Fruit fly (Drosophila melanogaster) whole organism, embryonic: Measurements from ENCODE around the gene CG9184.

ENCODE experiments used
- Abd-B ChIP-seq: fragments of 200-800 bp; sonication (Bioruptor generic); optimal IDR thresholded peaks from 2 replicates; lab custom pipeline; 2018; ENCODE audit warnings: missing biosample characterization, mild to moderate bottlenecking, missing genetic modification characterization, moderate library complexity
- Ada2b ChIP-seq: fragments of 200-800 bp; sonication (Bioruptor generic); IDR thresholded peaks from 2 replicates; pipeline ENCODE4 v1.3.6; 2022; ENCODE audit warnings: missing biosample characterization, missing genetic modification characterization
- B-H1 ChIP-seq: fragments of 200-800 bp; sonication (Bioruptor generic); IDR thresholded peaks from 3 replicates; pipeline ENCODE4 v1.3.6; 2022; ENCODE audit warnings: missing biosample characterization, missing genetic modification characterization
- Blimp-1 ChIP-seq: fragments of 200-800 bp; sonication (Bioruptor generic); optimal IDR thresholded peaks from 3 replicates; lab custom pipeline; 2018; ENCODE audit warnings: missing biosample characterization, missing genetic modification characterization, mild to moderate bottlenecking, moderate library complexity, missing genetic modification reagents
- CG10209 ChIP-seq: fragments of 200-800 bp; sonication (Bioruptor generic); optimal IDR thresholded peaks from 3 replicates; lab custom pipeline; 2017; ENCODE audit warnings: missing biosample characterization, mild to moderate bottlenecking, missing genetic modification characterization, missing genetic modification reagents
- CG10267 ChIP-seq: fragments of 200-800 bp; sonication (Bioruptor generic); optimal IDR thresholded peaks from 2 replicates; lab custom pipeline; 2018; ENCODE audit warnings: missing biosample characterization, mild to moderate bottlenecking, missing genetic modification characterization, moderate library complexity
- CG10274 ChIP-seq: fragments of 200-800 bp; sonication (Bioruptor generic); optimal IDR thresholded peaks from 3 replicates; lab custom pipeline; 2017; ENCODE audit warnings: missing biosample characterization, mild to moderate bottlenecking, missing genetic modification characterization
- CG10979 ChIP-seq: fragments of 200-800 bp; sonication (Bioruptor generic); optimal IDR thresholded peaks from 2 replicates; lab custom pipeline; 2018; ENCODE audit warnings: missing biosample characterization, mild to moderate bottlenecking, missing genetic modification characterization, moderate library complexity
- CG12391 ChIP-seq: fragments of 200-800 bp; sonication (Bioruptor generic); optimal IDR thresholded peaks from 3 replicates; lab custom pipeline; 2018; ENCODE audit warnings: missing biosample characterization, mild to moderate bottlenecking, missing genetic modification characterization, moderate library complexity
- CG13424 ChIP-seq: fragments of 200-800 bp; sonication (Bioruptor generic); optimal IDR thresholded peaks from 2 replicates; lab custom pipeline; 2019; ENCODE audit warnings: missing biosample characterization, mild to moderate bottlenecking, missing genetic modification characterization, moderate library complexity
- CG14860 ChIP-seq: fragments of 200-800 bp; sonication (Bioruptor generic); IDR thresholded peaks from 3 replicates; pipeline ENCODE4 v1.3.6; 2022; ENCODE audit warnings: missing biosample characterization, missing genetic modification characterization; ENCODE audit not compliant: partially characterized antibody
- CG1792 ChIP-seq: fragments of 200-800 bp; sonication (Bioruptor generic); optimal IDR thresholded peaks from 2 replicates; lab custom pipeline; 2016; ENCODE audit warnings: missing biosample characterization, missing genetic modification characterization
- CG18764 ChIP-seq: fragments of 200-800 bp; sonication (Bioruptor generic); optimal IDR thresholded peaks from 3 replicates; lab custom pipeline; 2016; ENCODE audit warnings: missing biosample characterization, missing genetic modification characterization
- CG31224 ChIP-seq: fragments of 200-800 bp; sonication (Bioruptor generic); IDR thresholded peaks from 2 replicates; pipeline ENCODE4 v1.3.6; 2022; ENCODE audit warnings: missing biosample characterization, missing genetic modification characterization
- CG42726 ChIP-seq: fragments of 200-800 bp; sonication (Bioruptor generic); IDR thresholded peaks from 2 replicates; pipeline ENCODE4 v1.3.6; 2022; ENCODE audit warnings: missing biosample characterization, missing genetic modification characterization; ENCODE audit not compliant: partially characterized antibody
- CG4282 ChIP-seq: fragments of 200-800 bp; sonication (Bioruptor generic); optimal IDR thresholded peaks from 2 replicates; lab custom pipeline; 2016; ENCODE audit warnings: missing biosample characterization, missing genetic modification characterization
- CG4820 ChIP-seq: fragments of 200-800 bp; sonication (Bioruptor generic); optimal IDR thresholded peaks from 3 replicates; lab custom pipeline; 2016; ENCODE audit warnings: missing biosample characterization, missing genetic modification characterization
- CG7987 ChIP-seq: fragments of 200-800 bp; sonication (Bioruptor generic); optimal IDR thresholded peaks from 2 replicates; lab custom pipeline; 2018; ENCODE audit warnings: missing biosample characterization, mild to moderate bottlenecking, missing genetic modification characterization, moderate library complexity
- CG9727 ChIP-seq: fragments of 200-800 bp; sonication (Bioruptor generic); optimal IDR thresholded peaks from 3 replicates; lab custom pipeline; 2017; ENCODE audit warnings: missing biosample characterization, mild to moderate bottlenecking, missing genetic modification characterization
- CG9797 ChIP-seq: fragments of 200-800 bp; sonication (Bioruptor generic); optimal IDR thresholded peaks from 3 replicates; lab custom pipeline; 2018; ENCODE audit warnings: missing biosample characterization, mild to moderate bottlenecking, missing genetic modification characterization
- E2f1 ChIP-seq: fragments of 200-800 bp; sonication (Bioruptor generic); IDR thresholded peaks from 2 replicates; pipeline ENCODE4 v1.3.6; 2022; ENCODE audit warnings: missing biosample characterization, missing genetic modification characterization
- H15 ChIP-seq: fragments of 200-800 bp; sonication (Bioruptor generic); IDR thresholded peaks from 3 replicates; pipeline ENCODE4 v1.3.6; 2022; ENCODE audit warnings: missing biosample characterization, missing genetic modification characterization
- Hr3 ChIP-seq: fragments of 200-800 bp; sonication (Bioruptor generic); optimal IDR thresholded peaks from 3 replicates; lab custom pipeline; 2016; ENCODE audit warnings: missing biosample characterization, missing genetic modification characterization
- MESR4 ChIP-seq: fragments of 200-800 bp; sonication (Bioruptor generic); optimal IDR thresholded peaks from 2 replicates; lab custom pipeline; 2018; ENCODE audit warnings: missing biosample characterization, mild to moderate bottlenecking, missing genetic modification characterization, moderate library complexity
- Mad ChIP-seq: fragments of 200-800 bp; sonication (Bioruptor generic); optimal IDR thresholded peaks from 2 replicates; lab custom pipeline; 2016; ENCODE audit warnings: missing biosample characterization, missing genetic modification characterization
- Mes4 ChIP-seq: fragments of 200-800 bp; sonication (Bioruptor generic); optimal IDR thresholded peaks from 2 replicates; lab custom pipeline; 2016; ENCODE audit warnings: missing biosample characterization, missing genetic modification characterization
- NK7.1 ChIP-seq: fragments of 200-800 bp; sonication (Bioruptor generic); optimal IDR thresholded peaks from 3 replicates; lab custom pipeline; 2016; ENCODE audit warnings: missing biosample characterization, missing genetic modification characterization
- Nf-YA ChIP-seq: fragments of 200-800 bp; sonication (Bioruptor generic); IDR thresholded peaks from 2 replicates; pipeline ENCODE4 v1.3.6; 2022; ENCODE audit warnings: missing biosample characterization, missing genetic modification characterization
- Ptx1 ChIP-seq: fragments of 200-800 bp; sonication (Bioruptor generic); IDR thresholded peaks from 2 replicates; pipeline ENCODE4 v1.3.6; 2022; ENCODE audit warnings: missing biosample characterization, missing genetic modification characterization
- Xbp1 ChIP-seq: fragments of 200-800 bp; sonication (Bioruptor generic); optimal IDR thresholded peaks from 3 replicates; lab custom pipeline; 2016; ENCODE audit warnings: missing biosample characterization, mild to moderate bottlenecking, missing genetic modification characterization
- ab ChIP-seq: fragments of 200-800 bp; sonication (Bioruptor generic); optimal IDR thresholded peaks from 2 replicates; lab custom pipeline; 2016; ENCODE audit warnings: missing biosample characterization, missing genetic modification characterization
- dm ChIP-seq: fragments of 200-800 bp; sonication (Bioruptor generic); optimal IDR thresholded peaks from 3 replicates; lab custom pipeline; 2016; ENCODE audit warnings: missing biosample characterization, missing genetic modification characterization
- ems ChIP-seq: fragments of 200-800 bp; sonication (Bioruptor generic); optimal IDR thresholded peaks from 3 replicates; lab custom pipeline; 2016; ENCODE audit warnings: missing biosample characterization, missing genetic modification characterization
- eyg ChIP-seq: fragments of 200-800 bp; sonication (Bioruptor generic); optimal IDR thresholded peaks from 3 replicates; lab custom pipeline; 2016; ENCODE audit warnings: missing biosample characterization, missing genetic modification characterization
- fd96Cb ChIP-seq: fragments of 200-800 bp; sonication (Bioruptor generic); optimal IDR thresholded peaks from 2 replicates; lab custom pipeline; 2018; ENCODE audit warnings: missing biosample characterization, mild to moderate bottlenecking, missing genetic modification characterization, moderate library complexity
- fru ChIP-seq: fragments of >200 bp; optimal IDR thresholded peaks from 2 replicates; lab custom pipeline; 2017
- grn ChIP-seq: fragments of 200-800 bp; sonication (Bioruptor generic); optimal IDR thresholded peaks from 3 replicates; lab custom pipeline; 2017; ENCODE audit warnings: missing biosample characterization, missing genetic modification characterization
- insv ChIP-seq, 2 experiments: fragments of 200-800 bp; sonication (Bioruptor generic); optimal IDR thresholded peaks; 3 replicates each; lab custom pipeline; 2016 to 2018; ENCODE audit warnings: missing biosample characterization in 2 of 2, missing genetic modification characterization in 2 of 2
- klu ChIP-seq: fragments of 200-800 bp; sonication (Bioruptor generic); IDR thresholded peaks from 2 replicates; pipeline ENCODE4 v1.3.6; 2022; ENCODE audit warnings: missing biosample characterization, missing genetic modification characterization
- lilli ChIP-seq: fragments of 200-800 bp; sonication (Bioruptor generic); optimal IDR thresholded peaks from 3 replicates; lab custom pipeline; 2016; ENCODE audit warnings: missing biosample characterization, missing genetic modification characterization
- nerfin-2 ChIP-seq: fragments of 200-800 bp; sonication (Bioruptor generic); IDR thresholded peaks from 2 replicates; pipeline ENCODE4 v1.3.6; 2022; ENCODE audit warnings: missing biosample characterization, missing genetic modification characterization; ENCODE audit not compliant: partially characterized antibody
- nmo ChIP-seq: fragments of 200-800 bp; sonication (Bioruptor generic); optimal IDR thresholded peaks from 2 replicates; lab custom pipeline; 2018; ENCODE audit warnings: missing biosample characterization, mild to moderate bottlenecking, missing genetic modification characterization, moderate library complexity
- peb ChIP-seq: fragments of 200-800 bp; sonication (Bioruptor generic); IDR thresholded peaks from 2 replicates; pipeline ENCODE4 v1.3.6; 2022; ENCODE audit warnings: missing biosample characterization, missing genetic modification characterization
- prd ChIP-seq, 3 experiments: fragments of >200 bp in 2 of 3; fragments of 200-800 bp in 1 of 3; sonication (Bioruptor generic) in 1 of 3; optimal IDR thresholded peaks in 2 of 3; IDR thresholded peaks in 1 of 3; 2 replicates in 2 of 3; 3 replicates in 1 of 3; pipeline versions ENCODE4 v1.3.6 to Lab custom; 2017 to 2022; ENCODE audit warnings: missing biosample characterization in 1 of 3, missing genetic modification characterization in 1 of 3
- pros ChIP-seq: fragments of 200-800 bp; sonication (Bioruptor generic); optimal IDR thresholded peaks from 3 replicates; lab custom pipeline; 2019; ENCODE audit warnings: missing biosample characterization, mild to moderate bottlenecking, missing genetic modification characterization, moderate library complexity
- psq ChIP-seq: fragments of 200-800 bp; sonication (Bioruptor generic); optimal IDR thresholded peaks from 2 replicates; lab custom pipeline; 2017; ENCODE audit warnings: missing biosample characterization, missing genetic modification characterization
- slbo ChIP-seq: fragments of 200-800 bp; sonication (Bioruptor generic); IDR thresholded peaks from 2 replicates; pipeline ENCODE4 v1.3.6; 2022; ENCODE audit warnings: missing biosample characterization, missing genetic modification characterization
- sna ChIP-seq: fragments of 200-800 bp; sonication (Bioruptor generic); IDR thresholded peaks from 2 replicates; pipeline ENCODE4 v1.3.6; 2022; ENCODE audit warnings: missing biosample characterization, missing genetic modification characterization; ENCODE audit not compliant: partially characterized antibody
- unc-4 ChIP-seq: fragments of 200-800 bp; sonication (Bioruptor generic); IDR thresholded peaks from 2 replicates; pipeline ENCODE4 v1.3.6; 2022; ENCODE audit warnings: missing biosample characterization, missing genetic modification characterization; ENCODE audit not compliant: partially characterized antibody
- zen2 ChIP-seq: fragments of 200-800 bp; sonication (Bioruptor generic); IDR thresholded peaks from 3 replicates; pipeline ENCODE4 v1.3.6; 2022; ENCODE audit warnings: missing biosample characterization, missing genetic modification characterization; ENCODE audit not compliant: partially characterized antibody

Gene CG9184

dm6 chr3L:1295693-1296092 is 26.9 kb downstream of the CG9184 start, which contains the start of gene Rabex-5 (continued):
- peak; percentile 43 for TF ChIP-seq CG12391 (tag; lab: Kevin White, UChicago)
- TF ChIP-seq CG10209 (GFP tag; lab: Kevin White, UChicago), result peak; percentile 2
- no peak for TF ChIP-seq peb
- peak; percentile 45 for TF ChIP-seq CG7987
- TF ChIP-seq unc-4 (GFP tag; lab: Robert Waterston, UW), result peak; percentile 85
- no peak for TF ChIP-seq Nf-YA (GFP tag; lab: Robert Waterston, UW)
- TF ChIP-seq ems (GFP tag; lab: Kevin White, UChicago), result peak; percentile 14
- TF ChIP-seq CG4282 (GFP tag; lab: Kevin White, UChicago), result peak; percentile 20
- peak; percentile 58 for TF ChIP-seq nmo (GFP tag; lab: Kevin White, UChicago)
- no peak for TF ChIP-seq fru (lab: Kevin White, UChicago)
- peak; percentile 8 for TF ChIP-seq CG1792 (GFP tag; lab: Kevin White, UChicago)
- peak; percentile 9 for TF ChIP-seq NK7.1 (GFP tag; lab: Kevin White, UChicago)
- no peak for TF ChIP-seq klu (GFP tag; lab: Robert Waterston, UW)
- TF ChIP-seq Xbp1 (GFP tag; lab: Kevin White, UChicago), result peak; percentile 62
- peak; percentile 21; the same call in 1 of the 2 replicates for TF ChIP-seq Ptx1 (GFP tag; lab: Robert Waterston, UW)
- TF ChIP-seq H15, result 0 out of 3 replicates have a peak, but pooled peaks have one; percentile 18
- peak; percentile 79 for TF ChIP-seq MESR4
- no peak for TF ChIP-seq E2f1 (GFP tag; lab: Robert Waterston, UW)
- TF ChIP-seq CG10274, result no peak
- no peak for TF ChIP-seq ab (GFP tag; lab: Kevin White, UChicago)
- no peak for TF ChIP-seq eyg (GFP tag; lab: Kevin White, UChicago)
- no peak for TF ChIP-seq Blimp-1 (GFP tag; lab: Kevin White, UChicago)
- peak; percentile 75 for TF ChIP-seq sna (GFP tag; lab: Robert Waterston, UW)
- peak; percentile 39; the same call in 1 of the 3 replicates for TF ChIP-seq zen2
- TF ChIP-seq CG14860 (GFP tag; lab: Robert Waterston, UW), result peak; percentile 53; the same call in 2 of the 3 replicates
- peak; percentile 60 for TF ChIP-seq lilli (GFP tag; lab: Kevin White, UChicago)
- no peak for TF ChIP-seq prd (optimal IDR thresholded peaks at IDR 0.05; lab: Kevin White, UChicago)
- peak; percentile 20; the same call in 1 of the 3 replicates for TF ChIP-seq prd (GFP tag; IDR thresholded peaks at IDR 0.05; lab: Robert Waterston, UW)
- no peak for TF ChIP-seq B-H1 (GFP tag; lab: Robert Waterston, UW)
- peak; percentile 68 for TF ChIP-seq nerfin-2 (GFP tag; lab: Robert Waterston, UW)
- peak; percentile 71; the same call in 1 of the 2 replicates for TF ChIP-seq slbo (GFP tag; lab: Robert Waterston, UW)
- TF ChIP-seq CG9727 (GFP tag; lab: Kevin White, UChicago), result no peak
- peak; percentile 40; the same call in 1 of the 2 replicates for TF ChIP-seq Ada2b (GFP tag; lab: Robert Waterston, UW)
- no peak for TF ChIP-seq CG4820 (GFP tag; lab: Kevin White, UChicago)
- TF ChIP-seq fd96Cb (tag; lab: Kevin White, UChicago), result no peak
- no peak for TF ChIP-seq CG31224 (GFP tag; lab: Robert Waterston, UW)
- TF ChIP-seq CG13424 (tag; lab: Kevin White, UChicago), result peak; percentile 37
- TF ChIP-seq Abd-B (GFP tag; lab: Kevin White, UChicago), result peak; percentile 2
- peak; percentile 9 for TF ChIP-seq CG10979 (tag; lab: Kevin White, UChicago)
- peak; percentile 25 for TF ChIP-seq CG18764 (GFP tag; lab: Kevin White, UChicago)
- TF ChIP-seq Mad, result no peak
- peak; percentile 25 for TF ChIP-seq CG10267 (tag; lab: Kevin White, UChicago)
- TF ChIP-seq Hr3 (GFP tag; lab: Kevin White, UChicago), result peak; percentile 22
- TF ChIP-seq psq (GFP tag; lab: Kevin White, UChicago), result no peak
- TF ChIP-seq dm (GFP tag; lab: Kevin White, UChicago), result no peak
- no peak for TF ChIP-seq pros (GFP tag; lab: Kevin White, UChicago)
- no peak for TF ChIP-seq Mes4 (GFP tag; lab: Kevin White, UChicago)
- TF ChIP-seq CG9797 (GFP tag; lab: Kevin White, UChicago), result no peak
- no peak for TF ChIP-seq grn (GFP tag; lab: Kevin White, UChicago)
- peak; percentile 87 for TF ChIP-seq CG42726 (GFP tag; lab: Robert Waterston, UW)
- TF ChIP-seq insv (GFP tag; optimal IDR thresholded peaks at IDR 0.05; lab: Kevin White, UChicago), result no peak
